Fruit fly (Drosophila melanogaster): Measurements from ENCODE around the gene cry.

dm6 chr3R:19255255-19255654, 43.3 kb downstream of the cry start:
- TF ChIP-seq Gug (GFP tag; IDR thresholded peaks at IDR 0.05) (peak; percentile 48), OdsH (GFP tag; optimal IDR thresholded peaks at IDR 0.05) (peak; percentile 49), CG11762 (GFP tag; optimal IDR thresholded peaks at IDR 0.05; ENCODE audit: insufficient read depth) (peak; percentile 21), CG6163 (GFP tag; IDR thresholded peaks at IDR 0.05) (peak; percentile 88), acj6 (GFP tag; optimal IDR thresholded peaks at IDR 0.05) (peak; percentile 56), spab (GFP tag; optimal IDR thresholded peaks at IDR 0.05) (peak; percentile 52), Sox14 (GFP tag; optimal IDR thresholded peaks at IDR 0.05) (peak; percentile 23), CG1621 (tag; optimal IDR thresholded peaks at IDR 0.05) (peak; percentile 36), CG8119 (GFP tag; IDR thresholded peaks at IDR 0.05) (peak; percentile 63)

All from whole organism, prepupa.